Fruit fly (Drosophila melanogaster) whole organism, pupa: ENCODE measurements around the gene CG10232.

Experiments
- CG10348 ChIP-seq: fragments of 200-800 bp; sonication (Bioruptor generic); IDR thresholded peaks from 2 replicates; pipeline ENCODE4 v1.3.6; 2022; ENCODE audit warnings: missing biosample characterization, missing genetic modification characterization
- CG12605 ChIP-seq: fragments of 200-800 bp; sonication (Bioruptor generic); IDR thresholded peaks from 2 replicates; pipeline ENCODE4 v1.3.6; 2022; ENCODE audit warnings: missing biosample characterization, missing genetic modification characterization
- CG13204 ChIP-seq: fragments of 200-800 bp; sonication (Bioruptor generic); optimal IDR thresholded peaks from 2 replicates; lab custom pipeline; 2018; ENCODE audit warnings: missing biosample characterization, mild to moderate bottlenecking, missing genetic modification characterization, moderate library complexity
- CG14655 ChIP-seq: fragments of 200-800 bp; sonication (Bioruptor generic); optimal IDR thresholded peaks from 3 replicates; lab custom pipeline; 2017; ENCODE audit warnings: mild to moderate bottlenecking, missing biosample characterization, missing genetic modification reagents, missing genetic modification characterization
- CG15710 ChIP-seq: fragments of 200-800 bp; sonication (Bioruptor generic); optimal IDR thresholded peaks from 2 replicates; lab custom pipeline; 2018; ENCODE audit warnings: missing biosample characterization, mild to moderate bottlenecking, missing genetic modification characterization, moderate library complexity
- CG17806 ChIP-seq: fragments of 200-800 bp; sonication (Bioruptor generic); optimal IDR thresholded peaks from 2 replicates; lab custom pipeline; 2018; ENCODE audit warnings: missing biosample characterization, mild to moderate bottlenecking, missing genetic modification characterization, moderate library complexity
- CG32121 ChIP-seq: fragments of 200-800 bp; sonication (Bioruptor generic); IDR thresholded peaks from 2 replicates; pipeline ENCODE4 v1.3.6; 2022; ENCODE audit warnings: missing biosample characterization, missing genetic modification characterization
- CG34367 ChIP-seq: fragments of 200-800 bp; sonication (Bioruptor generic); optimal IDR thresholded peaks from 2 replicates; lab custom pipeline; 2018; ENCODE audit warnings: missing biosample characterization, mild to moderate bottlenecking, missing genetic modification characterization
- CG4496 ChIP-seq: fragments of 200-800 bp; sonication (Bioruptor generic); IDR thresholded peaks from 3 replicates; pipeline ENCODE4 v1.3.6; 2022; ENCODE audit warnings: missing biosample characterization, missing genetic modification characterization
- CG8159 ChIP-seq: fragments of 200-800 bp; sonication (Bioruptor generic); optimal IDR thresholded peaks from 3 replicates; lab custom pipeline; 2018; ENCODE audit warnings: missing biosample characterization, mild to moderate bottlenecking, missing genetic modification characterization, moderate library complexity
- CG8301 ChIP-seq: fragments of 200-800 bp; sonication (Bioruptor generic); optimal IDR thresholded peaks from 2 replicates; lab custom pipeline; 2018; ENCODE audit warnings: missing biosample characterization, mild to moderate bottlenecking, missing genetic modification characterization
- CG9948 ChIP-seq: fragments of 200-800 bp; sonication (Bioruptor generic); optimal IDR thresholded peaks from 2 replicates; lab custom pipeline; 2018; ENCODE audit warnings: missing biosample characterization, mild to moderate bottlenecking, missing genetic modification characterization, moderate library complexity
- D1 ChIP-seq: fragments of 200-800 bp; sonication (Bioruptor generic); optimal IDR thresholded peaks from 2 replicates; lab custom pipeline; 2018; ENCODE audit warnings: missing biosample characterization, mild to moderate bottlenecking, missing genetic modification characterization, moderate library complexity
- EcR ChIP-seq: fragments of 200-800 bp; sonication (Bioruptor generic); optimal IDR thresholded peaks from 3 replicates; lab custom pipeline; 2019; ENCODE audit warnings: missing biosample characterization, missing genetic modification characterization, mild to moderate bottlenecking, moderate library complexity, missing genetic modification reagents
- Ets98B ChIP-seq: fragments of 200-800 bp; sonication (Bioruptor generic); IDR thresholded peaks from 2 replicates; pipeline ENCODE4 v1.3.6; 2022; ENCODE audit warnings: missing biosample characterization, missing genetic modification characterization
- Pif1A ChIP-seq: fragments of 200-800 bp; sonication (Bioruptor generic); optimal IDR thresholded peaks from 3 replicates; lab custom pipeline; 2016; ENCODE audit warnings: missing biosample characterization, missing genetic modification characterization
- Pif1B ChIP-seq: fragments of 200-800 bp; sonication (Bioruptor generic); optimal IDR thresholded peaks from 3 replicates; lab custom pipeline; 2016; ENCODE audit warnings: missing biosample characterization, missing genetic modification characterization
- Snoo ChIP-seq: fragments of 200-800 bp; sonication (Bioruptor generic); optimal IDR thresholded peaks from 3 replicates; lab custom pipeline; 2017; ENCODE audit warnings: missing biosample characterization, mild to moderate bottlenecking, missing genetic modification characterization, inconsistent platforms
- fd96Ca ChIP-seq: fragments of 200-800 bp; sonication (Bioruptor generic); IDR thresholded peaks from 3 replicates; pipeline ENCODE4 v1.3.6; 2022; ENCODE audit warnings: missing biosample characterization, missing genetic modification characterization
- gl ChIP-seq: fragments of 200-800 bp; sonication (Bioruptor generic); optimal IDR thresholded peaks from 2 replicates; lab custom pipeline; 2018; ENCODE audit warnings: missing biosample characterization, mild to moderate bottlenecking, missing genetic modification characterization
- rn ChIP-seq: fragments of 200-800 bp; sonication (Bioruptor generic); IDR thresholded peaks from 2 replicates; pipeline ENCODE4 v1.3.6; 2022; ENCODE audit warnings: missing biosample characterization, missing genetic modification characterization

CG10232 gene

dm6 chr3R:23711195-23711594, 10.2 kb downstream of the CG10232 start, which contains the start of gene CG10300:
TSS of gene CG10300 (plus strand) at chr3R:23711527.
- TF ChIP-seq gl (tag; lab: Kevin White, UChicago): no peak

- TF ChIP-seq CG4496 (GFP tag; lab: Robert Waterston, UW) (no peak), CG12605 (GFP tag; lab: Robert Waterston, UW) (no peak), CG8301 (tag; lab: Kevin White, UChicago) (no peak), CG13204 (GFP tag; lab: Kevin White, UChicago) (no peak)
These were observed 11.8 kb downstream of the CG10232 start, which contains the start of gene CG10301 for dm6 chr3R:23709508-23710208. TSS of gene CG10301 (plus strand) at chr3R:23710158.

dm6 chr3R:23704383-23705033, 16.9 kb downstream of the CG10232 start, which contains the start of gene Gba1b:
TSS of gene Gba1b (plus strand) at chr3R:23704804.
- TF ChIP-seq Pif1A (no peak), CG8159 (no peak), Pif1B (GFP tag; lab: Kevin White, UChicago) (no peak), CG9948 (tag; lab: Kevin White, UChicago) (no peak)

- TF ChIP-seq CG9948 (tag; lab: Kevin White, UChicago): no peak
- TF ChIP-seq CG10348: no peak
- TF ChIP-seq Pif1A: no peak
- no peak for TF ChIP-seq fd96Ca (GFP tag; lab: Robert Waterston, UW)
- TF ChIP-seq CG13204 (GFP tag; lab: Kevin White, UChicago): no peak
- no peak for TF ChIP-seq CG12605 (GFP tag; lab: Robert Waterston, UW)
- TF ChIP-seq Snoo: no peak
- TF ChIP-seq, all 21 proteins: peak for 0
These were observed 19.0 kb downstream of the CG10232 start, which contains the start of gene Qsox4 for dm6 chr3R:23702461-23702860. TSS of gene Qsox4 (plus strand) at chr3R:23702761.

- TF ChIP-seq rn: no peak
- no peak for TF ChIP-seq CG17806 (tag; lab: Kevin White, UChicago)
- TF ChIP-seq EcR (GFP tag; lab: Kevin White, UChicago): no peak
- TF ChIP-seq CG32121 (GFP tag; lab: Robert Waterston, UW): no peak
- TF ChIP-seq Ets98B (GFP tag; lab: Robert Waterston, UW): no peak
- no peak for TF ChIP-seq CG4496 (GFP tag; lab: Robert Waterston, UW)
- TF ChIP-seq CG12605 (GFP tag; lab: Robert Waterston, UW): no peak
- TF ChIP-seq CG8159: no peak
- no peak for TF ChIP-seq CG10348
- no peak for TF ChIP-seq CG34367
- TF ChIP-seq Snoo: no peak
- TF ChIP-seq CG15710: no peak
- no peak for TF ChIP-seq Pif1A
- TF ChIP-seq gl (tag; lab: Kevin White, UChicago): no peak
- no peak for TF ChIP-seq D1 (tag; lab: Kevin White, UChicago)
These were observed 21.1 kb downstream of the CG10232 start, which contains the start of the genes CG31468 and Gba1a for dm6 chr3R:23700304-23700767. TSS of gene CG31468 (minus strand) at chr3R:23700354. TSS of gene Gba1a (plus strand) at chr3R:23700621.

dm6 chr3R:23698835-23699234, 22.6 kb downstream of the CG10232 start, which contains the start of gene prt:
TSS of gene prt (minus strand) at chr3R:23699027.
- TF ChIP-seq CG32121 (GFP tag; lab: Robert Waterston, UW) (no peak), CG12605 (GFP tag; lab: Robert Waterston, UW) (peak; percentile 70)

dm6 chr3R:23696145-23696544, 25.3 kb downstream of the CG10232 start, which contains the start of gene CG10252:
TSS of gene CG10252 (minus strand) at chr3R:23696245.
- no peak for TF ChIP-seq Snoo
- no peak for TF ChIP-seq CG15710
- TF ChIP-seq CG9948 (tag; lab: Kevin White, UChicago): no peak
- TF ChIP-seq Pif1A: no peak
- TF ChIP-seq CG13204 (GFP tag; lab: Kevin White, UChicago): no peak
- no peak for TF ChIP-seq fd96Ca (GFP tag; lab: Robert Waterston, UW)
- TF ChIP-seq CG8159: no peak
- TF ChIP-seq CG32121 (GFP tag; lab: Robert Waterston, UW): no peak
- no peak for TF ChIP-seq EcR (GFP tag; lab: Kevin White, UChicago)

dm6 chr3R:23694579-23695033, 26.8 kb downstream of the CG10232 start, which contains the start of gene CG10254:
TSS of gene CG10254 (minus strand) at chr3R:23694983.
- TF ChIP-seq CG32121 (GFP tag; lab: Robert Waterston, UW) (no peak), gl (tag; lab: Kevin White, UChicago) (no peak), CG9948 (tag; lab: Kevin White, UChicago) (no peak), Ets98B (GFP tag; lab: Robert Waterston, UW) (no peak), CG10348 (no peak), fd96Ca (GFP tag; lab: Robert Waterston, UW) (no peak), CG13204 (GFP tag; lab: Kevin White, UChicago) (no peak), CG34367 (no peak), EcR (GFP tag; lab: Kevin White, UChicago) (no peak), CG4496 (GFP tag; lab: Robert Waterston, UW) (no peak), CG14655 (GFP tag; lab: Kevin White, UChicago) (no peak), CG12605 (GFP tag; lab: Robert Waterston, UW) (no peak), CG15710 (no peak), CG8159 (no peak)
